Worm (Caenorhabditis elegans) whole organism, L2 larva: ENCODE measurements around the gene tmem-218.

Source experiments
- C34F6.9 ChIP-seq: fragments of 150-350 bp; optimal IDR thresholded peaks from 2 replicates; lab custom pipeline; 2014; ENCODE audit warnings: missing biosample characterization, missing genetic modification characterization
- F13H6.1 ChIP-seq: sonication (generic microtip); optimal IDR thresholded peaks from 2 replicates; lab custom pipeline; 2016; ENCODE audit warnings: missing genetic modification characterization, missing compliant biosample characterization
- R02D3.7 ChIP-seq: fragments of 150-350 bp; optimal IDR thresholded peaks from 2 replicates; lab custom pipeline; 2014; ENCODE audit warnings: missing biosample characterization, missing genetic modification characterization
- Y55F3AM.14 ChIP-seq: fragments of 200-800 bp; sonication (Bioruptor generic); optimal IDR thresholded peaks from 2 replicates; lab custom pipeline; 2018; ENCODE audit warnings: mild to moderate bottlenecking, missing genetic modification characterization, missing compliant biosample characterization
- alr-1 ChIP-seq: fragments of 150-350 bp; optimal IDR thresholded peaks from 2 replicates; lab custom pipeline; 2014; ENCODE audit warnings: missing biosample characterization, missing genetic modification characterization
- aly-2 ChIP-seq: fragments of 150-350 bp; optimal IDR thresholded peaks from 2 replicates; lab custom pipeline; 2014; ENCODE audit warnings: missing biosample characterization, missing genetic modification characterization
- ama-1 ChIP-seq: fragments of 150-350 bp; optimal IDR thresholded peaks from 2 replicates; lab custom pipeline; 2018; ENCODE audit warnings: inconsistent platforms
- blmp-1 ChIP-seq: sonication (generic microtip); optimal IDR thresholded peaks from 2 replicates; lab custom pipeline; 2017; ENCODE audit warnings: missing genetic modification characterization, mild to moderate bottlenecking, missing compliant biosample characterization, antibody characterized with exemption, moderate library complexity; ENCODE audit not compliant: insufficient read depth
- ceh-16 ChIP-seq: fragments of 150-350 bp; optimal IDR thresholded peaks from 2 replicates; lab custom pipeline; 2014; ENCODE audit warnings: missing biosample characterization, missing genetic modification characterization
- ceh-82 ChIP-seq: fragments of 150-350 bp; optimal IDR thresholded peaks from 2 replicates; lab custom pipeline; 2014; ENCODE audit warnings: missing biosample characterization, missing genetic modification characterization
- crh-2 ChIP-seq: sonication (generic microtip); optimal IDR thresholded peaks from 2 replicates; lab custom pipeline; 2017; ENCODE audit warnings: missing biosample characterization, missing genetic modification characterization
- dmd-4 ChIP-seq: sonication (generic microtip); optimal IDR thresholded peaks from 2 replicates; lab custom pipeline; 2017; ENCODE audit warnings: missing biosample characterization, missing genetic modification characterization
- egl-27 ChIP-seq: sonication (generic microtip); optimal IDR thresholded peaks from 3 replicates; lab custom pipeline; 2017; ENCODE audit warnings: missing biosample characterization, missing genetic modification reagents, missing genetic modification characterization
- elt-1 ChIP-seq: fragments of 150-350 bp; optimal IDR thresholded peaks from 2 replicates; lab custom pipeline; 2014; ENCODE audit warnings: missing biosample characterization, missing genetic modification characterization
- elt-3 ChIP-seq: sonication (generic microtip); optimal IDR thresholded peaks from 2 replicates; lab custom pipeline; 2017; ENCODE audit warnings: missing biosample characterization, missing genetic modification characterization
- fos-1 ChIP-seq: fragments of 150-350 bp; optimal IDR thresholded peaks from 2 replicates; lab custom pipeline; 2014; ENCODE audit warnings: missing biosample characterization, missing genetic modification characterization
- gmeb-1 ChIP-seq: fragments of 150-350 bp; optimal IDR thresholded peaks from 2 replicates; lab custom pipeline; 2014; ENCODE audit warnings: missing biosample characterization, missing genetic modification characterization
- lin-11 ChIP-seq: fragments of 150-350 bp; sonication (generic microtip); optimal IDR thresholded peaks from 2 replicates; lab custom pipeline; 2014; ENCODE audit warnings: missing biosample characterization, missing genetic modification characterization, inconsistent platforms, mixed read lengths
- lin-13 ChIP-seq: fragments of 150-350 bp; optimal IDR thresholded peaks from 2 replicates; lab custom pipeline; 2014; ENCODE audit warnings: missing biosample characterization, missing genetic modification reagents, missing genetic modification characterization
- lsy-2 ChIP-seq, 2 experiments: fragments of 150-350 bp in 1 of 2; sonication (generic microtip) in 1 of 2; optimal IDR thresholded peaks; 2 replicates each; lab custom pipeline; 2014 to 2017; ENCODE audit warnings: missing biosample characterization in 2 of 2, missing genetic modification characterization in 2 of 2
- mab-5 ChIP-seq: fragments of 150-350 bp; optimal IDR thresholded peaks from 2 replicates; lab custom pipeline; 2014; ENCODE audit warnings: missing biosample characterization, missing genetic modification characterization
- mdl-1 ChIP-seq, 2 experiments: fragments of 150-350 bp in 1 of 2; sonication (generic microtip) in 1 of 2; optimal IDR thresholded peaks; 2 replicates each; lab custom pipeline; 2017; ENCODE audit warnings: missing biosample characterization in 2 of 2, missing genetic modification characterization in 2 of 2
- nhr-10 ChIP-seq: sonication (generic microtip); optimal IDR thresholded peaks from 2 replicates; lab custom pipeline; 2017; ENCODE audit warnings: missing biosample characterization, missing genetic modification characterization
- nhr-11 ChIP-seq: fragments of 150-350 bp; optimal IDR thresholded peaks from 2 replicates; lab custom pipeline; 2014; ENCODE audit warnings: missing biosample characterization, missing genetic modification characterization
- nhr-12 ChIP-seq: fragments of 150-350 bp; optimal IDR thresholded peaks from 2 replicates; lab custom pipeline; 2014; ENCODE audit warnings: missing biosample characterization, missing genetic modification characterization
- nhr-129 ChIP-seq: fragments of 150-350 bp; optimal IDR thresholded peaks from 2 replicates; lab custom pipeline; 2014; ENCODE audit warnings: missing biosample characterization, missing genetic modification characterization
- nhr-21 ChIP-seq: fragments of 150-350 bp; optimal IDR thresholded peaks from 2 replicates; lab custom pipeline; 2014; ENCODE audit warnings: missing biosample characterization, missing genetic modification characterization
- nhr-23 ChIP-seq: fragments of 150-350 bp; optimal IDR thresholded peaks from 2 replicates; lab custom pipeline; 2014; ENCODE audit warnings: missing biosample characterization, missing genetic modification reagents, missing genetic modification characterization
- nhr-237 ChIP-seq: fragments of 150-350 bp; optimal IDR thresholded peaks from 2 replicates; lab custom pipeline; 2014; ENCODE audit warnings: missing biosample characterization, missing genetic modification characterization
- nhr-25 ChIP-seq: fragments of 150-350 bp; sonication (generic microtip); optimal IDR thresholded peaks from 3 replicates; lab custom pipeline; 2014; ENCODE audit warnings: missing biosample characterization, missing genetic modification characterization
- nhr-6 ChIP-seq: fragments of 150-350 bp; optimal IDR thresholded peaks from 2 replicates; lab custom pipeline; 2014; ENCODE audit warnings: missing biosample characterization, missing genetic modification characterization
- nhr-77 ChIP-seq: fragments of 150-350 bp; optimal IDR thresholded peaks from 2 replicates; lab custom pipeline; 2014; ENCODE audit warnings: missing biosample characterization, missing genetic modification characterization
- peb-1 ChIP-seq: fragments of 150-350 bp; optimal IDR thresholded peaks from 2 replicates; lab custom pipeline; 2014; ENCODE audit warnings: missing biosample characterization, missing genetic modification characterization
- sem-4 ChIP-seq: fragments of 150-350 bp; optimal IDR thresholded peaks from 2 replicates; lab custom pipeline; 2014; ENCODE audit warnings: missing biosample characterization, missing genetic modification reagents, missing genetic modification characterization
- skn-1 ChIP-seq: sonication (generic microtip); optimal IDR thresholded peaks from 2 replicates; lab custom pipeline; 2017; ENCODE audit warnings: missing biosample characterization, missing genetic modification characterization
- sma-3 ChIP-seq: sonication (generic microtip); optimal IDR thresholded peaks from 2 replicates; lab custom pipeline; 2016; ENCODE audit warnings: missing genetic modification reagents, missing genetic modification characterization, missing compliant biosample characterization
- sma-9 ChIP-seq, 2 experiments: fragments of 150-350 bp in 1 of 2; sonication (generic microtip) in 1 of 2; optimal IDR thresholded peaks; 2 replicates each; lab custom pipeline; 2014 to 2016; ENCODE audit warnings: missing genetic modification characterization in 2 of 2, mild to moderate bottlenecking in 1 of 2, missing biosample characterization in 1 of 2, missing compliant biosample characterization in 1 of 2, missing genetic modification reagents in 1 of 2, moderate library complexity in 1 of 2
- unc-39 ChIP-seq: fragments of 150-350 bp; optimal IDR thresholded peaks from 2 replicates; lab custom pipeline; 2014; ENCODE audit warnings: missing biosample characterization, missing genetic modification characterization
- zag-1 ChIP-seq: fragments of 150-350 bp; optimal IDR thresholded peaks from 2 replicates; lab custom pipeline; 2014; ENCODE audit warnings: missing biosample characterization, missing genetic modification characterization
- ztf-1 ChIP-seq: fragments of 200-800 bp; sonication (Bioruptor generic); conservative IDR thresholded peaks from 2 replicates; pipeline ENCODE4 v1.3.6; 2022; ENCODE audit warnings: missing genetic modification characterization, missing compliant biosample characterization
- ztf-11 ChIP-seq: sonication (generic microtip); optimal IDR thresholded peaks from 2 replicates; lab custom pipeline; 2017; ENCODE audit warnings: missing biosample characterization, missing genetic modification characterization

tmem-218 gene

ce11 chrX:17634245-17634644, 15.2 kb upstream of the tmem-218 start:
- TF ChIP-seq lin-13 (GFP tag; lab: Kevin White, UChicago) (no peak), nhr-21 (tag; lab: Kevin White, UChicago) (no peak), blmp-1 (tag; lab: Kevin White, UChicago) (peak; percentile 17), sma-9 (GFP tag; optimal IDR thresholded peaks at IDR 0.05; lab: Kevin White, UChicago) (peak; percentile 76), sma-9 (tag; optimal IDR thresholded peaks at IDR 0.05; lab: Kevin White, UChicago) (no peak), ztf-1 (GFP tag; lab: Robert Waterston, UW) (no peak), nhr-129 (tag; lab: Kevin White, UChicago) (no peak)

ce11 chrX:17636326-17636735, 13.1 kb upstream of the tmem-218 start:
- TF ChIP-seq F13H6.1 (peak; percentile 42), ceh-82 (no peak), nhr-237 (no peak), lin-13 (GFP tag; lab: Kevin White, UChicago) (no peak), nhr-129 (tag; lab: Kevin White, UChicago) (peak; percentile 89), sma-3 (GFP tag; lab: Kevin White, UChicago) (peak; percentile 4), sma-9 (GFP tag; optimal IDR thresholded peaks at IDR 0.05; lab: Kevin White, UChicago) (peak; percentile 92), sma-9 (tag; optimal IDR thresholded peaks at IDR 0.05; lab: Kevin White, UChicago) (no peak), blmp-1 (tag; lab: Kevin White, UChicago) (no peak), elt-3 (tag; lab: Kevin White, UChicago) (no peak), fos-1 (tag; lab: Kevin White, UChicago) (peak; percentile 35), lsy-2 (tag; optimal IDR thresholded peaks at IDR 0.05; lab: Kevin White, UChicago) (peak in 1 of 2 experiments; percentile 49), nhr-21 (tag; lab: Kevin White, UChicago) (peak; percentile 55), sem-4 (no peak), mdl-1 (tag; optimal IDR thresholded peaks at IDR 0.05; lab: Kevin White, UChicago) (peak; percentile 35 to 36), crh-2 (tag; lab: Kevin White, UChicago) (peak; percentile 51), ztf-11 (tag; lab: Kevin White, UChicago) (no peak), ztf-1 (GFP tag; lab: Robert Waterston, UW) (no peak), nhr-12 (tag; lab: Kevin White, UChicago) (no peak)

ce11 chrX:17637528-17637927, 12.0 kb upstream of the tmem-218 start:
- peak; percentile 5 for TF ChIP-seq F13H6.1
- TF ChIP-seq sma-9 (GFP tag; optimal IDR thresholded peaks at IDR 0.05; lab: Kevin White, UChicago), result peak; percentile 29
- no peak for TF ChIP-seq sma-9 (tag; optimal IDR thresholded peaks at IDR 0.05; lab: Kevin White, UChicago)
- no peak for TF ChIP-seq nhr-10 (tag; lab: Kevin White, UChicago)
- TF ChIP-seq Y55F3AM.14 (GFP tag; lab: Kevin White, UChicago), result no peak

- TF ChIP-seq nhr-21 (tag; lab: Kevin White, UChicago) (peak; percentile 50), elt-1 (no peak), dmd-4 (tag; lab: Kevin White, UChicago) (no peak), F13H6.1 (no peak), nhr-25 (peak; percentile 85), ama-1 (lab: Kevin White, UChicago) (no peak), lin-11 (tag; lab: Kevin White, UChicago) (no peak), sma-3 (GFP tag; lab: Kevin White, UChicago) (peak; percentile 46), nhr-237 (no peak), nhr-11 (tag; lab: Kevin White, UChicago) (no peak), nhr-12 (tag; lab: Kevin White, UChicago) (no peak), lin-13 (GFP tag; lab: Kevin White, UChicago) (no peak), zag-1 (tag; lab: Kevin White, UChicago) (no peak), nhr-77 (no peak), unc-39 (no peak), gmeb-1 (tag; lab: Kevin White, UChicago) (peak; percentile 25), blmp-1 (tag; lab: Kevin White, UChicago) (peak; percentile 36), lsy-2 (tag; optimal IDR thresholded peaks at IDR 0.05; lab: Kevin White, UChicago) (peak in 1 of 2 experiments; percentile 28), ceh-16 (tag; lab: Kevin White, UChicago) (no peak), fos-1 (tag; lab: Kevin White, UChicago) (no peak), nhr-6 (tag; lab: Kevin White, UChicago) (no peak), alr-1 (tag; lab: Kevin White, UChicago) (no peak), mdl-1 (tag; optimal IDR thresholded peaks at IDR 0.05; lab: Kevin White, UChicago) (peak; percentile 30 to 66), sma-9 (GFP tag; optimal IDR thresholded peaks at IDR 0.05; lab: Kevin White, UChicago) (peak; percentile 80), sma-9 (tag; optimal IDR thresholded peaks at IDR 0.05; lab: Kevin White, UChicago) (no peak), C34F6.9 (no peak), nhr-23 (tag; lab: Kevin White, UChicago) (no peak), egl-27 (tag; lab: Kevin White, UChicago) (peak; percentile 8), peb-1 (tag; lab: Kevin White, UChicago) (no peak), mab-5 (tag; lab: Kevin White, UChicago) (no peak), skn-1 (tag; lab: Kevin White, UChicago) (no peak), crh-2 (tag; lab: Kevin White, UChicago) (peak; percentile 56), nhr-129 (tag; lab: Kevin White, UChicago) (no peak), ceh-82 (no peak), nhr-10 (tag; lab: Kevin White, UChicago) (no peak), aly-2 (no peak), R02D3.7 (no peak), Y55F3AM.14 (GFP tag; lab: Kevin White, UChicago) (no peak)
Observed at ce11 chrX:17638460-17638859, 11.0 kb upstream of the tmem-218 start.
